Worm (Caenorhabditis elegans) whole organism, L1 larva: Measurements from ENCODE around the gene T04H1.13.
A peak's percentile ranks its signal among the peaks of the same experiment; 100 is the strongest.

ENCODE experiments used
- C04F5.9 ChIP-seq: sonication (generic microtip); optimal IDR thresholded peaks from 2 replicates; lab custom pipeline; 2016; ENCODE audit warnings: missing genetic modification characterization, missing compliant biosample characterization
- C16A3.4 ChIP-seq: fragments of 150-350 bp; optimal IDR thresholded peaks from 2 replicates; lab custom pipeline; 2014; ENCODE audit warnings: missing biosample characterization, missing genetic modification characterization
- C34B4.2 ChIP-seq: sonication (generic microtip); optimal IDR thresholded peaks from 2 replicates; lab custom pipeline; 2017; ENCODE audit warnings: mild to moderate bottlenecking, missing genetic modification characterization, missing compliant biosample characterization
- F16B12.6 ChIP-seq: fragments of 150-350 bp; optimal IDR thresholded peaks from 2 replicates; lab custom pipeline; 2014; ENCODE audit warnings: missing biosample characterization, missing genetic modification characterization
- Y116A8C.19 ChIP-seq: sonication (generic microtip); optimal IDR thresholded peaks from 2 replicates; lab custom pipeline; 2016; ENCODE audit warnings: missing compliant biosample characterization, missing genetic modification characterization, borderline replicate concordance
- aha-1 ChIP-seq: fragments of 150-350 bp; optimal IDR thresholded peaks from 2 replicates; lab custom pipeline; 2014; ENCODE audit warnings: missing biosample characterization, missing genetic modification characterization
- alr-1 ChIP-seq: fragments of 200-800 bp; sonication (Bioruptor generic); optimal IDR thresholded peaks from 2 replicates; lab custom pipeline; 2018; ENCODE audit warnings: borderline replicate concordance, mild to moderate bottlenecking, missing genetic modification characterization, missing compliant biosample characterization
- aly-2 ChIP-seq: fragments of 150-350 bp; optimal IDR thresholded peaks from 2 replicates; lab custom pipeline; 2014; ENCODE audit warnings: missing biosample characterization, missing genetic modification characterization
- ama-1 ChIP-seq: fragments of 150-350 bp; optimal IDR thresholded peaks from 2 replicates; lab custom pipeline; 2014
- blmp-1 ChIP-seq: fragments of 150-350 bp; optimal IDR thresholded peaks from 2 replicates; lab custom pipeline; 2014; ENCODE audit warnings: missing biosample characterization, missing genetic modification characterization
- ceh-63 ChIP-seq: fragments of 200-800 bp; sonication (Bioruptor generic); optimal IDR thresholded peaks from 2 replicates; lab custom pipeline; 2018; ENCODE audit warnings: mild to moderate bottlenecking, missing genetic modification characterization, missing compliant biosample characterization
- ceh-8 ChIP-seq: fragments of 200-800 bp; sonication (Bioruptor generic); optimal IDR thresholded peaks from 2 replicates; lab custom pipeline; 2018; ENCODE audit warnings: mild to moderate bottlenecking, missing genetic modification characterization, moderate library complexity, missing compliant biosample characterization
- ceh-82 ChIP-seq, 3 experiments: fragments of 150-350 bp in 1 of 3; sonication (generic microtip) in 2 of 3; optimal IDR thresholded peaks; 2 replicates each; lab custom pipeline; 2014 to 2017; ENCODE audit warnings: missing biosample characterization in 3 of 3, missing genetic modification characterization in 3 of 3
- ceh-88 ChIP-seq: fragments of 200-800 bp; sonication (Bioruptor generic); IDR thresholded peaks from 2 replicates; pipeline ENCODE4 v1.3.6; 2022; ENCODE audit warnings: missing genetic modification characterization, missing compliant biosample characterization
- ceh-90 ChIP-seq: sonication (generic microtip); optimal IDR thresholded peaks from 2 replicates; lab custom pipeline; 2016; ENCODE audit warnings: missing genetic modification characterization, missing compliant biosample characterization
- ces-1 ChIP-seq: fragments of 150-350 bp; optimal IDR thresholded peaks from 2 replicates; lab custom pipeline; 2014; ENCODE audit warnings: missing biosample characterization, missing genetic modification reagents, missing genetic modification characterization
- dpl-1 ChIP-seq, 3 experiments: fragments of 150-350 bp in 2 of 3; sonication (generic microtip) in 1 of 3; optimal IDR thresholded peaks; 2 replicates each; lab custom pipeline; 2014 to 2017; ENCODE audit warnings: missing biosample characterization in 3 of 3, missing genetic modification characterization in 3 of 3, missing genetic modification reagents in 3 of 3
- efl-1 ChIP-seq, 4 experiments: fragments of 150-350 bp; optimal IDR thresholded peaks in 3 of 4; peaks in 1 of 4; 1 replicate in 1 of 4; 2 replicates in 3 of 4; lab custom pipeline; 2014; ENCODE audit warnings: missing biosample characterization in 2 of 4, missing genetic modification characterization in 2 of 4, missing genetic modification reagents in 2 of 4
- egl-27 ChIP-seq, 2 experiments: fragments of 150-350 bp in 1 of 2; sonication (generic microtip); optimal IDR thresholded peaks; 3 replicates each; lab custom pipeline; 2017 to 2018; ENCODE audit warnings: missing biosample characterization in 2 of 2, missing genetic modification characterization in 2 of 2, missing genetic modification reagents in 2 of 2
- elt-3 ChIP-seq, 6 experiments: fragments of 150-350 bp in 1 of 6; sonication (generic microtip); optimal IDR thresholded peaks; 2 replicates each; lab custom pipeline; 2017 to 2018; ENCODE audit warnings: missing biosample characterization in 6 of 6, missing genetic modification characterization in 6 of 6, inconsistent platforms in 1 of 6
- ets-5 ChIP-seq: fragments of 200-800 bp; sonication (Bioruptor generic); IDR thresholded peaks from 2 replicates; pipeline ENCODE4 v1.3.6; 2022; ENCODE audit warnings: missing genetic modification characterization, missing compliant biosample characterization
- isw-1 ChIP-seq: fragments of 200-800 bp; sonication (Bioruptor generic); IDR thresholded peaks from 2 replicates; pipeline ENCODE4 v1.3.6; 2022; ENCODE audit warnings: missing genetic modification characterization, missing compliant biosample characterization
- jun-1 ChIP-seq: fragments of 150-350 bp; optimal IDR thresholded peaks from 2 replicates; lab custom pipeline; 2014; ENCODE audit warnings: missing biosample characterization, missing genetic modification reagents, missing genetic modification characterization
- lin-14 ChIP-seq: fragments of 200-800 bp; sonication (Bioruptor generic); optimal IDR thresholded peaks from 2 replicates; lab custom pipeline; 2018; ENCODE audit warnings: mild to moderate bottlenecking, missing genetic modification characterization, moderate library complexity, missing compliant biosample characterization
- lin-15B ChIP-seq: fragments of 150-350 bp; sonication (generic microtip); optimal IDR thresholded peaks from 3 replicates; lab custom pipeline; 2014; ENCODE audit warnings: missing biosample characterization, missing genetic modification characterization
- lin-35 ChIP-seq, 2 experiments: fragments of 150-350 bp; optimal IDR thresholded peaks; 2 replicates each; lab custom pipeline; 2014; ENCODE audit warnings: missing biosample characterization in 2 of 2, missing genetic modification characterization in 2 of 2, missing genetic modification reagents in 2 of 2
- mab-9 ChIP-seq: fragments of 200-800 bp; sonication (Bioruptor generic); IDR thresholded peaks from 2 replicates; pipeline ENCODE4 v1.3.6; 2022; ENCODE audit warnings: missing genetic modification reagents, missing genetic modification characterization, missing compliant biosample characterization
- mdl-1 ChIP-seq, 2 experiments: fragments of 150-350 bp; optimal IDR thresholded peaks; 2 replicates each; lab custom pipeline; 2014 to 2017; ENCODE audit warnings: missing biosample characterization in 2 of 2, missing genetic modification characterization in 2 of 2, inconsistent platforms in 1 of 2
- mep-1 ChIP-seq: fragments of 150-350 bp; optimal IDR thresholded peaks from 2 replicates; lab custom pipeline; 2014; ENCODE audit warnings: missing biosample characterization, missing genetic modification characterization
- nhr-11 ChIP-seq: fragments of 150-350 bp; optimal IDR thresholded peaks from 2 replicates; lab custom pipeline; 2014; ENCODE audit warnings: missing biosample characterization, missing genetic modification characterization
- nhr-12 ChIP-seq: sonication (generic microtip); optimal IDR thresholded peaks from 2 replicates; lab custom pipeline; 2017; ENCODE audit warnings: missing biosample characterization, missing genetic modification characterization
- nhr-19 ChIP-seq: fragments of 200-800 bp; sonication (Bioruptor generic); conservative IDR thresholded peaks from 2 replicates; pipeline ENCODE4 v1.3.6; 2022; ENCODE audit warnings: missing genetic modification characterization, missing compliant biosample characterization
- nhr-47 ChIP-seq: sonication (generic microtip); optimal IDR thresholded peaks from 2 replicates; lab custom pipeline; 2016; ENCODE audit warnings: mild to moderate bottlenecking, missing genetic modification characterization, moderate library complexity, missing compliant biosample characterization
- nhr-71 ChIP-seq: sonication (generic microtip); optimal IDR thresholded peaks from 2 replicates; lab custom pipeline; 2016; ENCODE audit warnings: mild to moderate bottlenecking, missing genetic modification characterization, moderate library complexity, missing compliant biosample characterization
- nhr-76 ChIP-seq: sonication (generic microtip); optimal IDR thresholded peaks from 2 replicates; lab custom pipeline; 2017; ENCODE audit warnings: missing biosample characterization, missing genetic modification characterization
- nhr-85 ChIP-seq: sonication (generic microtip); peaks from one replicate; lab custom pipeline; 2016; ENCODE audit warnings: missing genetic modification characterization, inconsistent platforms, missing compliant biosample characterization
- nhr-90 ChIP-seq: sonication (generic microtip); optimal IDR thresholded peaks from 2 replicates; lab custom pipeline; 2016; ENCODE audit warnings: mild to moderate bottlenecking, missing genetic modification characterization, missing compliant biosample characterization; ENCODE audit not compliant: poor library complexity
- rnt-1 ChIP-seq: sonication (generic microtip); optimal IDR thresholded peaks from 2 replicates; lab custom pipeline; 2016; ENCODE audit warnings: mild to moderate bottlenecking, missing genetic modification characterization, moderate library complexity, missing compliant biosample characterization
- snu-23 ChIP-seq: sonication (generic microtip); optimal IDR thresholded peaks from 2 replicates; lab custom pipeline; 2016; ENCODE audit warnings: missing genetic modification characterization, missing compliant biosample characterization
- swsn-7 ChIP-seq: sonication (generic microtip); optimal IDR thresholded peaks from 2 replicates; lab custom pipeline; 2016; ENCODE audit warnings: missing genetic modification characterization, missing compliant biosample characterization
- tbx-2 ChIP-seq: sonication (generic microtip); optimal IDR thresholded peaks from 2 replicates; lab custom pipeline; 2016; ENCODE audit warnings: missing genetic modification characterization, missing compliant biosample characterization
- unc-130 ChIP-seq: fragments of 150-350 bp; optimal IDR thresholded peaks from 2 replicates; lab custom pipeline; 2017; ENCODE audit warnings: missing biosample characterization, missing genetic modification characterization, inconsistent platforms
- unc-86 ChIP-seq: sonication (generic microtip); optimal IDR thresholded peaks from 2 replicates; lab custom pipeline; 2016; ENCODE audit warnings: missing genetic modification characterization, missing compliant biosample characterization
- zip-4 ChIP-seq: fragments of 200-800 bp; sonication (Bioruptor generic); optimal IDR thresholded peaks from 2 replicates; lab custom pipeline; 2018; ENCODE audit warnings: mild to moderate bottlenecking, missing genetic modification characterization, moderate library complexity, missing compliant biosample characterization
- ztf-4 ChIP-seq: fragments of 150-350 bp; optimal IDR thresholded peaks from 2 replicates; lab custom pipeline; 2014; ENCODE audit warnings: missing biosample characterization, missing genetic modification characterization

T04H1.13 gene

DNA sequence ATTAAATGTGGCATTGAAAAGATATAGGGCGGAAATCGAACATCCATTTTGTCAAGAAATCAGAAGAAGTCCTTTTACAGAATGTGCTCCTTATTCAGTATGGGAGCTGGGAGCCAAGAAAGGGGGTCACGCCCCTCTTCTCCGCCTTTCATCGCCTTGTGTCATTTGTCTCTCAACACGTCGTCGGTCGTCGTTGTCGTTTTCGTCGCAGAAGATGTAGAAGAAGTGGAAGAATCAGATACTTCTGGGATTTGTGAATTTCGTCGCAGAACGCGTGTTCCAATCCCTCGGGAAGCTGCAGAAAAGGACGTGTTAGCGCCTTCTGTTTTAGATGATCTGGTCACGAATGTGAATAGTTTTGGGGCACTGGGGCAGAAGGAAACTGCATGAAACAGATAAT is 32.1 kb upstream of the T04H1.13 start, which contains the start of gene bnc-1:
bnc-1 (minus strand) TSS at position 101 of the 400 bp plus-strand sequence.
- no peak for TF ChIP-seq jun-1
- no peak for TF ChIP-seq ztf-4 (tag; lab: Kevin White, UChicago)
- TF ChIP-seq aly-2 (tag; lab: Kevin White, UChicago), result no peak
- TF ChIP-seq egl-27 (tag; optimal IDR thresholded peaks at IDR 0.05; lab: Kevin White, UChicago), result no peak
- no peak for TF ChIP-seq Y116A8C.19 (tag; lab: Kevin White, UChicago)
- TF ChIP-seq nhr-12 (tag; lab: Kevin White, UChicago), result no peak
- no peak for TF ChIP-seq mab-9 (GFP tag; lab: Robert Waterston, UW)
- no peak for TF ChIP-seq aha-1 (tag; lab: Kevin White, UChicago)
- no peak for TF ChIP-seq C34B4.2 (tag; lab: Kevin White, UChicago)
- TF ChIP-seq zip-4 (GFP tag; lab: Kevin White, UChicago), result no peak
- TF ChIP-seq nhr-76 (tag; lab: Kevin White, UChicago), result no peak
- no peak for TF ChIP-seq swsn-7 (tag; lab: Kevin White, UChicago)
- TF ChIP-seq ceh-82 (tag; optimal IDR thresholded peaks at IDR 0.05; lab: Kevin White, UChicago), result no peak
- no peak for TF ChIP-seq snu-23
- no peak for TF ChIP-seq nhr-19 (GFP tag; lab: Robert Waterston, UW)
- TF ChIP-seq C04F5.9 (tag; lab: Kevin White, UChicago), result no peak
- TF ChIP-seq mep-1 (tag; lab: Kevin White, UChicago), result no peak
- TF ChIP-seq ama-1 (lab: Kevin White, UChicago), result no peak
- no peak for TF ChIP-seq lin-15B (tag; lab: Kevin White, UChicago)
- TF ChIP-seq ets-5, result no peak

DNA sequence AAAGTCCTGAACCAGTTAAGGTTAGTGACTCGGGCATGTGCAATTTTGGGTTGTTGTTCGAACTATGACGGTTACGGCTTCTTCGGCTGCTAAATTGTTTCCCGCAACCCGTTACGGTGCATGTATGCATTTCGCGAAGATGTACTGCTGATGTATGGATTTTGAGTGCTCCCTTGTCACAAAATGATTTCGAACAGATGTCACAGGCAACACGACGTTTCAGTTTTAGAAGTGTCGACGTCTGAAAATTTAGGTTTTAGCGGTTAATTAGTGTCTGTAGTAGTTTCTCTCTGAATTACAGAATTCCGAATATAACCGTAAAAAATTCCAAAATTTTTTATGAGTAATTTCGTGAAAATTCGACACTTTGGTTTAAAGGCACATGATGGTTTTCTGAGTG is 30.9 kb upstream of the T04H1.13 start:
- TF ChIP-seq efl-1 (optimal IDR thresholded peaks at IDR 0.05; lab: Kevin White, UChicago) (no peak), efl-1 (GFP tag; optimal IDR thresholded peaks at IDR 0.05 in 1 of 2; lab: Kevin White, UChicago) (peak in 1 of 2 experiments; percentile 57), tbx-2 (no peak), nhr-11 (tag; lab: Kevin White, UChicago) (no peak)

DNA sequence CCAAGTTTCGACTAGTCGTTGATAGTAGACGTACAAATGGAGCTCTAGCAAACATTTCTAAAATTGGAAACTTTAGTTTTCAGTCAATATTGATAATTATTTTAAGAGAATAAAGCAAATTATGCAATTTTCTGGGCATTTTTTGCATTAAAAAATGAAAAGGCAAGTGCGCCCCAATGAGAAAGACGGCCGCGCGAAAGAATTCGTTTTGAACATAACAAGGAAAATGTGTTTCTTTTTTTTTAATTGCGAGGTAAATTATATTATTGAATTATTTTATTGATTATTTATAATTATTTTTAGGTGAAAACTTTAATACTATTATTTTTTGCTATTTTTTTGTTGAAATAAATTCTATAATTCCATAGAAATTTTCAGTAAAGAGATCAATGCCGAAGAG is 26.7 kb upstream of the T04H1.13 start, which contains the start of the genes tsfm-1 and capg-2:
tsfm-1 (minus strand) TSS at position 57 of the 400 bp plus-strand sequence.
capg-2 (plus strand) TSS at position 379 of the 400 bp plus-strand sequence.
- TF ChIP-seq dpl-1 (GFP tag; optimal IDR thresholded peaks at IDR 0.05; lab: Kevin White, UChicago) (peak; percentile 64 to 86 (median 70)), C16A3.4 (tag; lab: Kevin White, UChicago) (no peak), lin-15B (tag; lab: Kevin White, UChicago) (peak; percentile 7), efl-1 (optimal IDR thresholded peaks at IDR 0.05; lab: Kevin White, UChicago) (peak; percentile 27 to 69), efl-1 (GFP tag; optimal IDR thresholded peaks at IDR 0.05 in 1 of 2; lab: Kevin White, UChicago) (peak; percentile 81 to 96), ceh-82 (tag; optimal IDR thresholded peaks at IDR 0.05; lab: Kevin White, UChicago) (peak in 1 of 3 experiments; percentile 1), mep-1 (tag; lab: Kevin White, UChicago) (peak; percentile 7), jun-1 (no peak), ceh-8 (GFP tag; lab: Kevin White, UChicago) (no peak), lin-35 (GFP tag; optimal IDR thresholded peaks at IDR 0.05; lab: Kevin White, UChicago) (peak; percentile 58 to 84), nhr-85 (peak; percentile 28)

- no peak for TF ChIP-seq ceh-63 (GFP tag; lab: Kevin White, UChicago)
- peak; percentile 8 for TF ChIP-seq mep-1 (tag; lab: Kevin White, UChicago)
- TF ChIP-seq ceh-90 (tag; lab: Kevin White, UChicago), result no peak
- no peak for TF ChIP-seq isw-1 (GFP tag; lab: Robert Waterston, UW)
- no peak for TF ChIP-seq nhr-47 (tag; lab: Kevin White, UChicago)
- no peak for TF ChIP-seq blmp-1 (tag; lab: Kevin White, UChicago)
- peak in 1 of 2 experiments; percentile 0 for TF ChIP-seq efl-1 (optimal IDR thresholded peaks at IDR 0.05; lab: Kevin White, UChicago)
- TF ChIP-seq efl-1 (GFP tag; optimal IDR thresholded peaks at IDR 0.05 in 1 of 2; lab: Kevin White, UChicago), result no peak
- TF ChIP-seq unc-86 (tag; lab: Kevin White, UChicago), result no peak
- TF ChIP-seq ceh-88 (GFP tag; lab: Robert Waterston, UW), result no peak
- no peak for TF ChIP-seq alr-1 (tag; lab: Kevin White, UChicago)
- TF ChIP-seq rnt-1, result peak; percentile 51
- TF ChIP-seq unc-130 (tag; lab: Kevin White, UChicago), result peak; percentile 14
- TF ChIP-seq nhr-90 (tag; lab: Kevin White, UChicago), result no peak
- TF ChIP-seq F16B12.6, result no peak
- TF ChIP-seq lin-14, result peak; percentile 72
- no peak for TF ChIP-seq jun-1
- no peak for TF ChIP-seq ces-1 (GFP tag; lab: Kevin White, UChicago)
- TF ChIP-seq mdl-1 (tag; optimal IDR thresholded peaks at IDR 0.05; lab: Kevin White, UChicago), result no peak
- TF ChIP-seq nhr-71, result peak; percentile 43
- TF ChIP-seq dpl-1 (GFP tag; optimal IDR thresholded peaks at IDR 0.05; lab: Kevin White, UChicago), result no peak
- no peak for TF ChIP-seq elt-3 (tag; optimal IDR thresholded peaks at IDR 0.05; lab: Kevin White, UChicago)
Measured at ce11 chrV:12269272-12269767, 24.5 kb upstream of the T04H1.13 start, which contains the start of gene twk-24. Gene twk-24 (minus strand): TSS chrV:12269322.
